Fruit fly (Drosophila melanogaster) whole organism: Measurements from ENCODE around the gene AspRS-m.

Experiments used
- CG8478 ChIP-seq: fragments of >200 bp; optimal IDR thresholded peaks from 2 replicates; lab custom pipeline; 2018; ENCODE audit warnings: inconsistent platforms
- Dll ChIP-seq: fragments of >200 bp; optimal IDR thresholded peaks from 2 replicates; lab custom pipeline; 2017
- EcR ChIP-seq, 2 experiments: fragments of >200 bp; optimal IDR thresholded peaks; 2 replicates each; lab custom pipeline; 2017; ENCODE audit warnings: missing biosample characterization in 2 of 2, missing genetic modification characterization in 2 of 2, missing genetic modification reagents in 2 of 2
- pan ChIP-seq: fragments of >200 bp; optimal IDR thresholded peaks from 2 replicates; lab custom pipeline; 2017
- psq ChIP-seq: fragments of >200 bp; optimal IDR thresholded peaks from 2 replicates; lab custom pipeline; 2017
- usp ChIP-seq: fragments of >200 bp; optimal IDR thresholded peaks from 2 replicates; lab custom pipeline; 2017; ENCODE audit warnings: missing biosample characterization, missing genetic modification characterization, mixed read lengths

DNA sequence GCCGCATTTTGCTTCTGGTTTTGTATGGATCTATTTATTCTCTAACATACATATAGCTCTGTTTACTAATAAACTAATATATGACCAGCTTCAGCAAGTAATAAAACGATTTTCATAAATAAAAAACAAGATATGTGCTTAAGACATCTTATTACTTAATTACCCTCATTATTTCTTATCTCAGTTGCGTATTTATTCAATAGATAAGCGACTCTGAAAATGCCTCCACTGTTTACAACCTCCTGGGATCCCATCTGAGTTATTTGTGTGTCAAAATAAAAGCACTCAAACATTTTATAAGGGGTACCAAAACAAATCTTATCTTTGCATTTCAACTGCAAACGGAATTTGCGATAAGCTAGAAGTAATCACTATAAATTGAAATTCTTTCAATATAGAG lies 7.2 kb upstream of the AspRS-m start:
- TF ChIP-seq Dll (no peak), psq (lab: Kevin White, UChicago) (no peak), pan (lab: Kevin White, UChicago) (no peak), EcR (GFP tag; optimal IDR thresholded peaks at IDR 0.05; lab: Kevin White, UChicago) (no peak), CG8478 (lab: Kevin White, UChicago) (no peak), usp (GFP tag; lab: Kevin White, UChicago) (no peak)
